Worm (Caenorhabditis elegans): ENCODE results near the gene F37H8.6.

DNA sequence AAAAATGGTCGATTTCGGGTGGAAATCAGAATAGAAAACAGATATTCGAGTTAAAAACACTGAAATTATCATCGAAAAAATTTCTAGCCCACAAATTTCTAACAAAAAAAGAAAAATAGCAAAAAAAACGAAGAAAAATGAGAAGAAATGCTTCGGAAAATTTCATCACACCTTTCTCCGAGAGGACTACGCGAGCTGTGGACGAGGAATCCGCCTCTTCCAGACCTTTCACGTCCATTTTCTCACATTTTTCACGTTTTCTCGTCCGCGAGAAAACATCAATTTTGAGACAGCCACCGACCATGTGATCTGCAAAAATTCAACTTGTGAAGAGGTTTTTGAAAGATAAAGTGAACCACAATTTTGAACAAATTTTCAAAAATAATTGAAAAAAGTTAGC is 835 bp downstream of the F37H8.6 start:
- TF ChIP-seq ztf-23 (GFP tag; IDR thresholded peaks at IDR 0.05) (no peak), cog-1 (tag; optimal IDR thresholded peaks at IDR 0.05) (no peak), flt-1 (GFP tag; IDR thresholded peaks at IDR 0.05) (no peak), ztf-29 (GFP tag; IDR thresholded peaks at IDR 0.05) (no peak), tab-1 (GFP tag; IDR thresholded peaks at IDR 0.05) (no peak), klf-2 (GFP tag; conservative IDR thresholded peaks at IDR 0.05) (no peak), med-1 (GFP tag; optimal IDR thresholded peaks at IDR 0.05; ENCODE audit: insufficient read depth) (no peak)

Measured in whole organism, midembryonic.